Worm (Caenorhabditis elegans) whole organism, L1 larva: Measurements from ENCODE around the gene srv-24.

Experiments
- egl-27 ChIP-seq, 2 experiments: fragments of 150-350 bp in 1 of 2; sonication (generic microtip); optimal IDR thresholded peaks; 3 replicates each; lab custom pipeline; 2017 to 2018; ENCODE audit warnings: missing biosample characterization in 2 of 2, missing genetic modification characterization in 2 of 2, missing genetic modification reagents in 2 of 2
- elt-3 ChIP-seq, 6 experiments: fragments of 150-350 bp in 1 of 6; sonication (generic microtip); optimal IDR thresholded peaks; 2 replicates each; lab custom pipeline; 2017 to 2018; ENCODE audit warnings: missing biosample characterization in 6 of 6, missing genetic modification characterization in 6 of 6, inconsistent platforms in 1 of 6
- fkh-10 ChIP-seq: sonication (generic microtip); optimal IDR thresholded peaks from 2 replicates; lab custom pipeline; 2017; ENCODE audit warnings: missing biosample characterization, missing genetic modification reagents, missing genetic modification characterization
- hlh-4 ChIP-seq: sonication (generic microtip); optimal IDR thresholded peaks from 2 replicates; lab custom pipeline; 2016; ENCODE audit warnings: mild to moderate bottlenecking, missing genetic modification characterization, missing compliant biosample characterization
- lin-35 ChIP-seq, 2 experiments: fragments of 150-350 bp; optimal IDR thresholded peaks; 2 replicates each; lab custom pipeline; 2014; ENCODE audit warnings: missing biosample characterization in 2 of 2, missing genetic modification characterization in 2 of 2, missing genetic modification reagents in 2 of 2
- lin-39 ChIP-seq: fragments of 150-350 bp; optimal IDR thresholded peaks from 2 replicates; lab custom pipeline; 2014; ENCODE audit warnings: missing biosample characterization, missing genetic modification reagents, missing genetic modification characterization
- nhr-11 ChIP-seq: fragments of 150-350 bp; optimal IDR thresholded peaks from 2 replicates; lab custom pipeline; 2014; ENCODE audit warnings: missing biosample characterization, missing genetic modification characterization
- snpc-4 ChIP-seq: fragments of 150-350 bp; optimal IDR thresholded peaks from 2 replicates; lab custom pipeline; 2014; ENCODE audit warnings: missing biosample characterization, missing genetic modification characterization
- unc-86 ChIP-seq: sonication (generic microtip); optimal IDR thresholded peaks from 2 replicates; lab custom pipeline; 2016; ENCODE audit warnings: missing genetic modification characterization, missing compliant biosample characterization

DNA sequence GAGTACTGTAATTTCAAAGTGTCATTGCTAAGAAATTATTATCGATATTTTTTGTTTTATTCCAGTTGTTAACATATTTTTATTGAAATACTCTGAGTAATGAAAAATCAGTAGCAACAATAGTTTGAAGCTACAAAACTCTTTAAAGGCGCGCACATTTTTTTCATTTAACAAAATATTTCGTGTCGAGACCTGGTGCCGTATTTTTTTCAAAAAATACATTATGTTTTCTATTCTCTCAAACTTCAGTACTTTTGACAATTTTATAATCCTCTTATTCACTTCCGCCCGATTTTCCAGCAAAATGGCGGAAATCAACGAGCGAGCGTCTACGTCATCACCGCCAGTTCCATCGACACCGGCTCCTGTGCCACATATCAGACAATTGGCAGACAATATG, 43.3 kb upstream of the srv-24 start, which contains the start of gene blos-2:
- TF ChIP-seq lin-39 (tag; lab: Kevin White, UChicago), result no peak
- TF ChIP-seq unc-86 (tag; lab: Kevin White, UChicago), result no peak
- no peak for TF ChIP-seq elt-3 (tag; optimal IDR thresholded peaks at IDR 0.05; lab: Kevin White, UChicago)
- TF ChIP-seq hlh-4 (tag; lab: Kevin White, UChicago), result no peak
- TF ChIP-seq snpc-4 (tag; lab: Kevin White, UChicago), result no peak
- TF ChIP-seq lin-35 (GFP tag; optimal IDR thresholded peaks at IDR 0.05; lab: Kevin White, UChicago), result no peak
- no peak for TF ChIP-seq fkh-10
- TF ChIP-seq egl-27 (tag; optimal IDR thresholded peaks at IDR 0.05; lab: Kevin White, UChicago), result no peak
- no peak for TF ChIP-seq nhr-11
